Worm (Caenorhabditis elegans) whole organism, midembryonic: ENCODE measurements around the gene gst-9.
"Not testable (repeated sequence)": the region's sequence is repeated elsewhere in the genome, so short reads cannot be mapped to it uniquely, and the experiment has no call there.

Experiments
- T22C8.4 ChIP-seq: fragments of 200-800 bp; sonication (Bioruptor generic); IDR thresholded peaks from 2 replicates; pipeline ENCODE4 v1.3.6; 2022; ENCODE audit warnings: missing genetic modification characterization, missing compliant biosample characterization
- cog-1 ChIP-seq: sonication (generic microtip); optimal IDR thresholded peaks from 2 replicates; lab custom pipeline; 2016; ENCODE audit warnings: missing genetic modification characterization, missing compliant biosample characterization
- flt-1 ChIP-seq: fragments of 200-800 bp; sonication (Bioruptor generic); IDR thresholded peaks from 2 replicates; pipeline ENCODE4 v1.3.6; 2022; ENCODE audit warnings: missing genetic modification characterization, missing compliant biosample characterization
- klf-2 ChIP-seq: fragments of 200-800 bp; sonication (Bioruptor generic); conservative IDR thresholded peaks from 2 replicates; pipeline ENCODE4 v1.3.6; 2022; ENCODE audit warnings: missing genetic modification reagents, missing genetic modification characterization, missing compliant biosample characterization
- ref-1 ChIP-seq: fragments of 200-800 bp; sonication (Bioruptor generic); conservative IDR thresholded peaks from 2 replicates; pipeline ENCODE4 v1.3.6; 2022; ENCODE audit warnings: missing genetic modification reagents, missing genetic modification characterization, missing compliant biosample characterization
- tab-1 ChIP-seq: fragments of 200-800 bp; sonication (Bioruptor generic); IDR thresholded peaks from 2 replicates; pipeline ENCODE4 v1.3.6; 2022; ENCODE audit warnings: missing genetic modification characterization, missing compliant biosample characterization
- ztf-23 ChIP-seq: fragments of 200-800 bp; sonication (Bioruptor generic); IDR thresholded peaks from 2 replicates; pipeline ENCODE4 v1.3.6; 2022; ENCODE audit warnings: missing genetic modification reagents, missing genetic modification characterization, missing compliant biosample characterization

DNA sequence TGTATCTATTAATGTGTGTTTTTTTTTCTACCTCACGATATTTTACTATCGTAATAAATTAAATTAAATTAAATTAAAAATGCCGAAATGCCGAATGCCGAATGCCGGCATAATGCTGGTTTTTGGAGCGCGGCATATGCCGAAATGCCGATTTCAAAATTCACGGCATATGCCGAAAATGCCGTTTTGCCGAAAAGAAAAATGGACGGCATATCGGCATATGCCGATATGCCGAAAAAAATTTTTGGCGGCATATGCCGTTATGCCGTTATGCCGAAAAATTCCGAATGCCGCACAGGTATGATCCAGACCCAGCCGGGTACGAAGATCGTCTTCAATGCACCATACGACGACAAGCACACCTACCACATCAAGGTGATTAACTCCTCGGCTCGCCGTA, 7.1 kb downstream of the gst-9 start, which contains the start of gene msp-32:
- not testable (repeated sequence) for TF ChIP-seq flt-1; T22C8.4; ref-1 (GFP tag; lab: Robert Waterston, UW); cog-1 (tag; lab: Kevin White, UChicago); tab-1; klf-2; ztf-23 (GFP tag; lab: Robert Waterston, UW)
